Worm (Caenorhabditis elegans) whole organism, L2 larva: ENCODE data around the gene ogt-1.
A peak's percentile ranks its signal among the peaks of the same experiment; 100 is the strongest.

Experiments used
- C34F6.9 ChIP-seq: fragments of 150-350 bp; optimal IDR thresholded peaks from 2 replicates; lab custom pipeline; 2014; ENCODE audit warnings: missing biosample characterization, missing genetic modification characterization
- F13H6.1 ChIP-seq: sonication (generic microtip); optimal IDR thresholded peaks from 2 replicates; lab custom pipeline; 2016; ENCODE audit warnings: missing genetic modification characterization, missing compliant biosample characterization
- R02D3.7 ChIP-seq: fragments of 150-350 bp; optimal IDR thresholded peaks from 2 replicates; lab custom pipeline; 2014; ENCODE audit warnings: missing biosample characterization, missing genetic modification characterization
- Y55F3AM.14 ChIP-seq: fragments of 200-800 bp; sonication (Bioruptor generic); optimal IDR thresholded peaks from 2 replicates; lab custom pipeline; 2018; ENCODE audit warnings: mild to moderate bottlenecking, missing genetic modification characterization, missing compliant biosample characterization
- ZK546.5 ChIP-seq: sonication (generic microtip); optimal IDR thresholded peaks from 2 replicates; lab custom pipeline; 2017; ENCODE audit warnings: missing biosample characterization, missing genetic modification characterization
- alr-1 ChIP-seq: fragments of 150-350 bp; optimal IDR thresholded peaks from 2 replicates; lab custom pipeline; 2014; ENCODE audit warnings: missing biosample characterization, missing genetic modification characterization
- aly-2 ChIP-seq: fragments of 150-350 bp; optimal IDR thresholded peaks from 2 replicates; lab custom pipeline; 2014; ENCODE audit warnings: missing biosample characterization, missing genetic modification characterization
- ama-1 ChIP-seq: fragments of 150-350 bp; optimal IDR thresholded peaks from 2 replicates; lab custom pipeline; 2018; ENCODE audit warnings: inconsistent platforms
- blmp-1 ChIP-seq: sonication (generic microtip); optimal IDR thresholded peaks from 2 replicates; lab custom pipeline; 2017; ENCODE audit warnings: missing genetic modification characterization, mild to moderate bottlenecking, missing compliant biosample characterization, antibody characterized with exemption, moderate library complexity; ENCODE audit not compliant: insufficient read depth
- ceh-16 ChIP-seq: fragments of 150-350 bp; optimal IDR thresholded peaks from 2 replicates; lab custom pipeline; 2014; ENCODE audit warnings: missing biosample characterization, missing genetic modification characterization
- ceh-82 ChIP-seq: fragments of 150-350 bp; optimal IDR thresholded peaks from 2 replicates; lab custom pipeline; 2014; ENCODE audit warnings: missing biosample characterization, missing genetic modification characterization
- crh-2 ChIP-seq: sonication (generic microtip); optimal IDR thresholded peaks from 2 replicates; lab custom pipeline; 2017; ENCODE audit warnings: missing biosample characterization, missing genetic modification characterization
- dmd-4 ChIP-seq: sonication (generic microtip); optimal IDR thresholded peaks from 2 replicates; lab custom pipeline; 2017; ENCODE audit warnings: missing biosample characterization, missing genetic modification characterization
- egl-27 ChIP-seq: sonication (generic microtip); optimal IDR thresholded peaks from 3 replicates; lab custom pipeline; 2017; ENCODE audit warnings: missing biosample characterization, missing genetic modification reagents, missing genetic modification characterization
- elt-1 ChIP-seq: fragments of 150-350 bp; optimal IDR thresholded peaks from 2 replicates; lab custom pipeline; 2014; ENCODE audit warnings: missing biosample characterization, missing genetic modification characterization
- elt-3 ChIP-seq: sonication (generic microtip); optimal IDR thresholded peaks from 2 replicates; lab custom pipeline; 2017; ENCODE audit warnings: missing biosample characterization, missing genetic modification characterization
- fos-1 ChIP-seq: fragments of 150-350 bp; optimal IDR thresholded peaks from 2 replicates; lab custom pipeline; 2014; ENCODE audit warnings: missing biosample characterization, missing genetic modification characterization
- gmeb-1 ChIP-seq: fragments of 150-350 bp; optimal IDR thresholded peaks from 2 replicates; lab custom pipeline; 2014; ENCODE audit warnings: missing biosample characterization, missing genetic modification characterization
- lin-11 ChIP-seq: fragments of 150-350 bp; sonication (generic microtip); optimal IDR thresholded peaks from 2 replicates; lab custom pipeline; 2014; ENCODE audit warnings: missing biosample characterization, missing genetic modification characterization, inconsistent platforms, mixed read lengths
- lin-13 ChIP-seq: fragments of 150-350 bp; optimal IDR thresholded peaks from 2 replicates; lab custom pipeline; 2014; ENCODE audit warnings: missing biosample characterization, missing genetic modification reagents, missing genetic modification characterization
- lsy-2 ChIP-seq, 2 experiments: fragments of 150-350 bp in 1 of 2; sonication (generic microtip) in 1 of 2; optimal IDR thresholded peaks; 2 replicates each; lab custom pipeline; 2014 to 2017; ENCODE audit warnings: missing biosample characterization in 2 of 2, missing genetic modification characterization in 2 of 2
- mab-5 ChIP-seq: fragments of 150-350 bp; optimal IDR thresholded peaks from 2 replicates; lab custom pipeline; 2014; ENCODE audit warnings: missing biosample characterization, missing genetic modification characterization
- mdl-1 ChIP-seq, 2 experiments: fragments of 150-350 bp in 1 of 2; sonication (generic microtip) in 1 of 2; optimal IDR thresholded peaks; 2 replicates each; lab custom pipeline; 2017; ENCODE audit warnings: missing biosample characterization in 2 of 2, missing genetic modification characterization in 2 of 2
- nhr-10 ChIP-seq: sonication (generic microtip); optimal IDR thresholded peaks from 2 replicates; lab custom pipeline; 2017; ENCODE audit warnings: missing biosample characterization, missing genetic modification characterization
- nhr-11 ChIP-seq: fragments of 150-350 bp; optimal IDR thresholded peaks from 2 replicates; lab custom pipeline; 2014; ENCODE audit warnings: missing biosample characterization, missing genetic modification characterization
- nhr-129 ChIP-seq: fragments of 150-350 bp; optimal IDR thresholded peaks from 2 replicates; lab custom pipeline; 2014; ENCODE audit warnings: missing biosample characterization, missing genetic modification characterization
- nhr-21 ChIP-seq: fragments of 150-350 bp; optimal IDR thresholded peaks from 2 replicates; lab custom pipeline; 2014; ENCODE audit warnings: missing biosample characterization, missing genetic modification characterization
- nhr-23 ChIP-seq: fragments of 150-350 bp; optimal IDR thresholded peaks from 2 replicates; lab custom pipeline; 2014; ENCODE audit warnings: missing biosample characterization, missing genetic modification reagents, missing genetic modification characterization
- nhr-237 ChIP-seq: fragments of 150-350 bp; optimal IDR thresholded peaks from 2 replicates; lab custom pipeline; 2014; ENCODE audit warnings: missing biosample characterization, missing genetic modification characterization
- nhr-25 ChIP-seq: fragments of 150-350 bp; sonication (generic microtip); optimal IDR thresholded peaks from 3 replicates; lab custom pipeline; 2014; ENCODE audit warnings: missing biosample characterization, missing genetic modification characterization
- nhr-6 ChIP-seq: fragments of 150-350 bp; optimal IDR thresholded peaks from 2 replicates; lab custom pipeline; 2014; ENCODE audit warnings: missing biosample characterization, missing genetic modification characterization
- nhr-77 ChIP-seq: fragments of 150-350 bp; optimal IDR thresholded peaks from 2 replicates; lab custom pipeline; 2014; ENCODE audit warnings: missing biosample characterization, missing genetic modification characterization
- peb-1 ChIP-seq: fragments of 150-350 bp; optimal IDR thresholded peaks from 2 replicates; lab custom pipeline; 2014; ENCODE audit warnings: missing biosample characterization, missing genetic modification characterization
- sem-4 ChIP-seq: fragments of 150-350 bp; optimal IDR thresholded peaks from 2 replicates; lab custom pipeline; 2014; ENCODE audit warnings: missing biosample characterization, missing genetic modification reagents, missing genetic modification characterization
- sma-3 ChIP-seq: sonication (generic microtip); optimal IDR thresholded peaks from 2 replicates; lab custom pipeline; 2016; ENCODE audit warnings: missing genetic modification reagents, missing genetic modification characterization, missing compliant biosample characterization
- sma-9 ChIP-seq, 2 experiments: fragments of 150-350 bp in 1 of 2; sonication (generic microtip) in 1 of 2; optimal IDR thresholded peaks; 2 replicates each; lab custom pipeline; 2014 to 2016; ENCODE audit warnings: missing genetic modification characterization in 2 of 2, mild to moderate bottlenecking in 1 of 2, missing biosample characterization in 1 of 2, missing compliant biosample characterization in 1 of 2, missing genetic modification reagents in 1 of 2, moderate library complexity in 1 of 2
- snpc-4 ChIP-seq: fragments of 150-350 bp; optimal IDR thresholded peaks from 2 replicates; lab custom pipeline; 2014; ENCODE audit warnings: missing biosample characterization, missing genetic modification characterization
- unc-39 ChIP-seq: fragments of 150-350 bp; optimal IDR thresholded peaks from 2 replicates; lab custom pipeline; 2014; ENCODE audit warnings: missing biosample characterization, missing genetic modification characterization
- unc-55 ChIP-seq: fragments of 150-350 bp; sonication (generic microtip); optimal IDR thresholded peaks from 3 replicates; lab custom pipeline; 2014; ENCODE audit warnings: missing biosample characterization, missing genetic modification reagents, missing genetic modification characterization
- unc-62 ChIP-seq: fragments of 150-350 bp; optimal IDR thresholded peaks from 2 replicates; lab custom pipeline; 2014; ENCODE audit warnings: missing biosample characterization, missing genetic modification reagents, missing genetic modification characterization
- zag-1 ChIP-seq: fragments of 150-350 bp; optimal IDR thresholded peaks from 2 replicates; lab custom pipeline; 2014; ENCODE audit warnings: missing biosample characterization, missing genetic modification characterization
- ztf-1 ChIP-seq: fragments of 200-800 bp; sonication (Bioruptor generic); conservative IDR thresholded peaks from 2 replicates; pipeline ENCODE4 v1.3.6; 2022; ENCODE audit warnings: missing genetic modification characterization, missing compliant biosample characterization
- ztf-11 ChIP-seq: sonication (generic microtip); optimal IDR thresholded peaks from 2 replicates; lab custom pipeline; 2017; ENCODE audit warnings: missing biosample characterization, missing genetic modification characterization
- ztf-4 ChIP-seq: fragments of 150-350 bp; optimal IDR thresholded peaks from 2 replicates; lab custom pipeline; 2014; ENCODE audit warnings: missing biosample characterization, missing genetic modification characterization

Gene ogt-1

DNA sequence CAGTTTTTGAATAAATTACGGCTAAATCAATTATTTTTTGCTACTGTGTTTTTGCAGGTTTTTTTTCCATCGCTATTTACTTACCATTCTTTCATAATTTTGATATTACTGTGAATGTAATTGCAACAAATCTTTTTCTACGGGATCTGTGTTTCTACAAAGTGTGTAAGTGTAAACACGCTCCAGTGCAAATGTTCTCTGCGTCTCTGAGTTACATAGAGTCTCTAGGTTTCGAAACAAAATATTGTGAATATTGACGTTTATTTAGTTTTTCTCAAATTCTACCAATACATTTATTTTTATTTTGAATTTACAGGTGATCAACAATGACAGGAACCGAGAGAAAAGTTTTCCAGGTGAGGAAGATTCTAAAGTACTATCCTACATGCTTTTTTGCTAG, 30.4 kb upstream of the ogt-1 start, which contains the start of gene yju-2 (continued):
- no peak for TF ChIP-seq unc-62

DNA sequence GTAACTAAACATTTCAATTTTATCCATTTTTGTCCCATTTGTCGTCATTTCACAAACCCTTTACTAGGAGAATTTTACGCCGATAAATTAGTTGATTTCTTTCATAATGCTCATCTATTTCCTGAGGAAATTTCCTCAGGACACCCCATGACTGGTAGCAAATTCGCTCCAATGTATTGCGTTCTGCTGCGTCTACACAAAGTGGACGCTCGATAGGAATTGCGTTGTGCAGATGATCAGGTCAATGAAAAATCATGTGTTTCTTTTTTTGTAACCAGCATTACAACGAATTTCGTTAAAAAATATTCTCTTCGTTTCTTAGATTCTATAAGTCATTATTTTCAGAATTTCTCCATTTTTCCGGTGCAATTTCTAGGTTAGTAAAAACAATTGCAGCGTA, 28.2 kb upstream of the ogt-1 start, which contains the start of gene epg-4:
epg-4 (plus strand) TSS at position 346 of the 400 bp plus-strand sequence.
- no peak for TF ChIP-seq ama-1 (lab: Kevin White, UChicago)
- TF ChIP-seq gmeb-1 (tag; lab: Kevin White, UChicago): no peak
- no peak for TF ChIP-seq ZK546.5
- TF ChIP-seq unc-55 (GFP tag; lab: Kevin White, UChicago): peak; percentile 57
- no peak for TF ChIP-seq zag-1 (tag; lab: Kevin White, UChicago)
- TF ChIP-seq snpc-4 (tag; lab: Kevin White, UChicago): no peak
- peak; percentile 76 for TF ChIP-seq C34F6.9 (tag; lab: Kevin White, UChicago)
- no peak for TF ChIP-seq nhr-25
- no peak for TF ChIP-seq ztf-11 (tag; lab: Kevin White, UChicago)
- no peak for TF ChIP-seq nhr-11 (tag; lab: Kevin White, UChicago)
- TF ChIP-seq fos-1: peak; percentile 48
- TF ChIP-seq ceh-16: no peak
- TF ChIP-seq alr-1: no peak
- peak in 1 of 2 experiments; percentile 57 for TF ChIP-seq lsy-2 (tag; optimal IDR thresholded peaks at IDR 0.05; lab: Kevin White, UChicago)
- no peak for TF ChIP-seq ztf-4 (tag; lab: Kevin White, UChicago)
- no peak for TF ChIP-seq sma-9 (GFP tag; optimal IDR thresholded peaks at IDR 0.05; lab: Kevin White, UChicago)
- no peak for TF ChIP-seq sma-9 (tag; optimal IDR thresholded peaks at IDR 0.05; lab: Kevin White, UChicago)
- peak; percentile 21 for TF ChIP-seq crh-2 (tag; lab: Kevin White, UChicago)
- no peak for TF ChIP-seq nhr-10 (tag; lab: Kevin White, UChicago)
- peak; percentile 78 for TF ChIP-seq nhr-129
- TF ChIP-seq unc-62: no peak
- TF ChIP-seq nhr-6 (tag; lab: Kevin White, UChicago): no peak
- no peak for TF ChIP-seq Y55F3AM.14 (GFP tag; lab: Kevin White, UChicago)
- no peak for TF ChIP-seq lin-11 (tag; lab: Kevin White, UChicago)

ce11 chrIII:7180613-7181012, 27.0 kb upstream of the ogt-1 start, which contains the start of gene ndab-2:
TSS of gene ndab-2 (plus strand) at chrIII:7180752.
- TF ChIP-seq ztf-4 (tag; lab: Kevin White, UChicago) (peak; percentile 12), R02D3.7 (tag; lab: Kevin White, UChicago) (no peak)

ce11 chrIII:7179538-7180301, 26.1 kb upstream of the ogt-1 start, which contains the start of the genes rps-14 and rpl-36:
TSS of gene rps-14 (minus strand) at chrIII:7179588.
TSS of gene rpl-36 (plus strand) at chrIII:7180251.
- TF ChIP-seq unc-62 (no peak), Y55F3AM.14 (GFP tag; lab: Kevin White, UChicago) (no peak), ceh-16 (peak; percentile 74), F13H6.1 (tag; lab: Kevin White, UChicago) (peak; percentile 83), egl-27 (peak; percentile 91), nhr-129 (peak; percentile 88), mab-5 (tag; lab: Kevin White, UChicago) (peak; percentile 74), nhr-6 (tag; lab: Kevin White, UChicago) (peak; percentile 91), ama-1 (lab: Kevin White, UChicago) (peak; percentile 87), ztf-1 (GFP tag; lab: Robert Waterston, UW) (no peak), ceh-82 (peak; percentile 23), lin-11 (tag; lab: Kevin White, UChicago) (peak; percentile 79), nhr-77 (tag; lab: Kevin White, UChicago) (peak; percentile 23), nhr-11 (tag; lab: Kevin White, UChicago) (no peak), nhr-237 (no peak), sma-3 (peak; percentile 90), sem-4 (tag; lab: Kevin White, UChicago) (peak; percentile 78), nhr-21 (tag; lab: Kevin White, UChicago) (peak; percentile 91), ztf-11 (tag; lab: Kevin White, UChicago) (no peak), lin-13 (GFP tag; lab: Kevin White, UChicago) (peak; percentile 91), elt-1 (tag; lab: Kevin White, UChicago) (no peak), snpc-4 (tag; lab: Kevin White, UChicago) (peak; percentile 74), alr-1 (no peak), dmd-4 (tag; lab: Kevin White, UChicago) (no peak), elt-3 (tag; lab: Kevin White, UChicago) (no peak), gmeb-1 (tag; lab: Kevin White, UChicago) (peak; percentile 88), mdl-1 (tag; optimal IDR thresholded peaks at IDR 0.05; lab: Kevin White, UChicago) (peak in 1 of 2 experiments; percentile 19), lsy-2 (tag; optimal IDR thresholded peaks at IDR 0.05; lab: Kevin White, UChicago) (peak; percentile 83 to 96), peb-1 (tag; lab: Kevin White, UChicago) (no peak), nhr-25 (peak; percentile 93), blmp-1 (tag; lab: Kevin White, UChicago) (peak; percentile 88), C34F6.9 (tag; lab: Kevin White, UChicago) (peak; percentile 95), aly-2 (tag; lab: Kevin White, UChicago) (no peak), unc-55 (GFP tag; lab: Kevin White, UChicago) (peak; percentile 93), nhr-23 (no peak), unc-39 (no peak), R02D3.7 (tag; lab: Kevin White, UChicago) (peak; percentile 44)
